Worm (Caenorhabditis elegans) whole organism, early embryonic: ENCODE measurements around the gene Y34F4.3.

ENCODE experiments used
- B0310.2 ChIP-seq: sonication (generic microtip); optimal IDR thresholded peaks from 2 replicates; lab custom pipeline; 2016; ENCODE audit warnings: mild to moderate bottlenecking, missing genetic modification characterization, missing compliant biosample characterization
- F13C5.2 ChIP-seq: sonication (generic microtip); optimal IDR thresholded peaks from 2 replicates; lab custom pipeline; 2017; ENCODE audit warnings: mild to moderate bottlenecking, missing genetic modification characterization, inconsistent platforms, missing compliant biosample characterization
- aly-1 ChIP-seq: sonication (generic microtip); optimal IDR thresholded peaks from 2 replicates; lab custom pipeline; 2016; ENCODE audit warnings: missing genetic modification characterization, missing compliant biosample characterization
- ama-1 ChIP-seq: fragments of 150-350 bp; optimal IDR thresholded peaks from 2 replicates; lab custom pipeline; 2014
- ceh-13 ChIP-seq: fragments of 200-800 bp; sonication (Bioruptor generic); optimal IDR thresholded peaks from 2 replicates; lab custom pipeline; 2018; ENCODE audit warnings: mild to moderate bottlenecking, missing genetic modification characterization, missing compliant biosample characterization
- ceh-36 ChIP-seq: sonication (generic microtip); optimal IDR thresholded peaks from 2 replicates; lab custom pipeline; 2016; ENCODE audit warnings: missing genetic modification characterization, inconsistent platforms, missing compliant biosample characterization
- ets-7 ChIP-seq: sonication (generic microtip); optimal IDR thresholded peaks from 2 replicates; lab custom pipeline; 2016; ENCODE audit warnings: missing genotype, missing genetic modification characterization, missing compliant biosample characterization
- flt-1 ChIP-seq: fragments of 200-800 bp; sonication (Bioruptor generic); IDR thresholded peaks from 2 replicates; pipeline ENCODE4 v1.3.6; 2022; ENCODE audit warnings: missing genetic modification characterization, missing compliant biosample characterization
- hmbx-1 ChIP-seq: sonication (generic microtip); optimal IDR thresholded peaks from 2 replicates; lab custom pipeline; 2016; ENCODE audit warnings: mild to moderate bottlenecking, missing genetic modification characterization, missing compliant biosample characterization
- hmg-4 ChIP-seq: fragments of 200-800 bp; sonication (Bioruptor generic); optimal IDR thresholded peaks from 2 replicates; lab custom pipeline; 2018; ENCODE audit warnings: mild to moderate bottlenecking, missing genetic modification characterization, missing compliant biosample characterization
- hnd-1 ChIP-seq: sonication (generic microtip); optimal IDR thresholded peaks from 2 replicates; lab custom pipeline; 2016; ENCODE audit warnings: missing genetic modification characterization, missing compliant biosample characterization
- pes-1 ChIP-seq: fragments of 200-800 bp; sonication (Bioruptor generic); IDR thresholded peaks from 2 replicates; pipeline ENCODE4 v1.3.6; 2022; ENCODE audit warnings: missing genetic modification reagents, missing genetic modification characterization, missing compliant biosample characterization
- scrt-1 ChIP-seq: fragments of 200-800 bp; sonication (Bioruptor generic); IDR thresholded peaks from 2 replicates; pipeline ENCODE4 v1.3.6; 2022; ENCODE audit warnings: missing genetic modification characterization, missing compliant biosample characterization
- sea-1 ChIP-seq: fragments of 200-800 bp; sonication (Bioruptor generic); conservative IDR thresholded peaks from 2 replicates; pipeline ENCODE4 v1.3.6; 2022; ENCODE audit warnings: missing genetic modification characterization, missing compliant biosample characterization
- tbx-11 ChIP-seq: fragments of 200-800 bp; sonication (Bioruptor generic); IDR thresholded peaks from 2 replicates; pipeline ENCODE4 v1.3.6; 2022; ENCODE audit warnings: missing genetic modification characterization, missing compliant biosample characterization
- tbx-37 ChIP-seq: fragments of 200-800 bp; sonication (Bioruptor generic); conservative IDR thresholded peaks from 2 replicates; pipeline ENCODE4 v1.3.6; 2022; ENCODE audit warnings: missing genetic modification reagents, missing genetic modification characterization, missing compliant biosample characterization
- tra-4 ChIP-seq: sonication (generic microtip); optimal IDR thresholded peaks from 2 replicates; lab custom pipeline; 2017; ENCODE audit warnings: missing genetic modification characterization, missing compliant biosample characterization

Gene Y34F4.3

ce11 chrIII:1026261-1026660, 10.3 kb upstream of the Y34F4.3 start, which contains the start of gene clc-25:
Gene clc-25 (minus strand): TSS chrIII:1026361.
- TF ChIP-seq hmg-4 (no peak), F13C5.2 (no peak), scrt-1 (GFP tag; lab: Robert Waterston, UW) (no peak), hmbx-1 (tag; lab: Kevin White, UChicago) (no peak), flt-1 (GFP tag; lab: Robert Waterston, UW) (no peak), tra-4 (no peak), tbx-37 (GFP tag; lab: Robert Waterston, UW) (no peak), B0310.2 (no peak), hnd-1 (tag; lab: Kevin White, UChicago) (no peak), pes-1 (no peak), ceh-13 (no peak), tbx-11 (GFP tag; lab: Robert Waterston, UW) (no peak), ets-7 (tag; lab: Kevin White, UChicago) (no peak)

DNA sequence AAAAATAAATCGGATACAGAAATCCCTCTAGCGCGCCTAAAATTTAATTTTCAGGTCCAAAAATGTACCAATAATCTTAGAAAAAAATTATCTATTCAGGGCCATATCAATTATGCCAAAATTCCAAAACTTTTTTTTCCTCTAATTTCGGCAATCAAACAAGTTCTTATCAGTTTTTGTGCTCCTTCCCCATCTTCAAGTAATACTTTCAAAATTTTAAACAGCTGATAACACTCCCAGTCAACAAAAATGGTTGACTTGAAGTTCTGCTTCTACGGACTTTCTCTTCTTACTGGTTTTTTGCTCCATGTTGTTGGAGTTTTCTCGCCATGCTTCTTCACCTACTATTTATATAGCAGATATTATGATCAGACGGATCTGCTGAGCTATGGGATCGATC, 4.8 kb upstream of the Y34F4.3 start, which contains the start of gene clc-23:
Gene clc-23, plus strand, starts transcription at position 223 of the 400 bp plus-strand sequence.
- TF ChIP-seq ceh-36 (tag; lab: Kevin White, UChicago) (no peak), tbx-37 (GFP tag; lab: Robert Waterston, UW) (no peak), tra-4 (no peak), F13C5.2 (no peak), B0310.2 (no peak), sea-1 (GFP tag; lab: Robert Waterston, UW) (no peak), hmg-4 (no peak), pes-1 (no peak), scrt-1 (GFP tag; lab: Robert Waterston, UW) (no peak), ceh-13 (no peak), ama-1 (lab: Kevin White, UChicago) (no peak), aly-1 (no peak)

DNA sequence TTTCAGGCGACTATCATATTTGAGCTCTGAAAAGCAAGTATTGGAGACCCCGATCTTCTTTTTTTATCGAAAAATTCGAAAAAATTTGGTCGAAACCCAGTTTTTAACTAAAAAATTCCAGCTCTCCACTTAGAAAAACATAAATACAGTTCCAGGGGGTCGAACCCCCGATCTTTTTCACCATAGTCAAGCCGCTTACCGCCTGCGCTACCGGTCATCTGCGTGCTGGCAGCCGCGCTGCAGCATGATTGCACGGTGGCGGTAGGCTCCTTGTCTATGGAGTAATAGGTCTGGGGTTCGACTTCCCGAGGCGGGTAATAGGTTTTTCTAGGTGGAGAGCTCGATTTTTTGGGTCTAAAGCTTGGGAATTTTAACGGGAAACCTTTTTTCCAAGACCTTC, 6.2 kb downstream of the Y34F4.3 start, which contains the start of gene clc-24:
Gene clc-24, plus strand, starts transcription at position 263 of the 400 bp plus-strand sequence.
- TF ChIP-seq ceh-36 (tag; lab: Kevin White, UChicago) (no peak), flt-1 (GFP tag; lab: Robert Waterston, UW) (no peak)

- no peak for TF ChIP-seq ets-7 (tag; lab: Kevin White, UChicago)
- no peak for TF ChIP-seq aly-1
- no peak for TF ChIP-seq ceh-13
- TF ChIP-seq sea-1 (GFP tag; lab: Robert Waterston, UW), result no peak
- no peak for TF ChIP-seq tbx-11 (GFP tag; lab: Robert Waterston, UW)
- no peak for TF ChIP-seq tbx-37 (GFP tag; lab: Robert Waterston, UW)
- no peak for TF ChIP-seq hmbx-1 (tag; lab: Kevin White, UChicago)
- TF ChIP-seq scrt-1 (GFP tag; lab: Robert Waterston, UW), result no peak
Observed at ce11 chrIII:1008091-1008490, 7.9 kb downstream of the Y34F4.3 start, which contains the start of gene clc-27. Gene clc-27 (plus strand): TSS chrIII:1008391.

ce11 chrIII:1007143-1007905, 8.7 kb downstream of the Y34F4.3 start:
- TF ChIP-seq tbx-11 (GFP tag; lab: Robert Waterston, UW) (no peak), hmbx-1 (tag; lab: Kevin White, UChicago) (no peak), B0310.2 (no peak), ama-1 (lab: Kevin White, UChicago) (no peak), F13C5.2 (no peak), hnd-1 (tag; lab: Kevin White, UChicago) (no peak), tra-4 (no peak)

ce11 chrIII:1004464-1004863, 11.5 kb downstream of the Y34F4.3 start:
- no peak for TF ChIP-seq scrt-1 (GFP tag; lab: Robert Waterston, UW)
- TF ChIP-seq B0310.2, result no peak
- no peak for TF ChIP-seq hmg-4
- TF ChIP-seq ets-7 (tag; lab: Kevin White, UChicago), result no peak
- TF ChIP-seq ceh-13, result no peak
- no peak for TF ChIP-seq F13C5.2
- TF ChIP-seq hnd-1 (tag; lab: Kevin White, UChicago), result no peak
- no peak for TF ChIP-seq ceh-36 (tag; lab: Kevin White, UChicago)
- TF ChIP-seq tra-4, result no peak
- TF ChIP-seq pes-1, result no peak
- no peak for TF ChIP-seq ama-1 (lab: Kevin White, UChicago)
- TF ChIP-seq aly-1, result no peak

ce11 chrIII:1002510-1002909, 13.5 kb downstream of the Y34F4.3 start, which contains the start of gene clec-150:
Gene clec-150 (plus strand): TSS chrIII:1002707.
- TF ChIP-seq hmbx-1 (tag; lab: Kevin White, UChicago) (no peak), ets-7 (tag; lab: Kevin White, UChicago) (no peak), ceh-13 (no peak), ama-1 (lab: Kevin White, UChicago) (no peak), hmg-4 (no peak), aly-1 (no peak), sea-1 (GFP tag; lab: Robert Waterston, UW) (no peak), F13C5.2 (no peak), ceh-36 (tag; lab: Kevin White, UChicago) (no peak), tra-4 (no peak)

DNA sequence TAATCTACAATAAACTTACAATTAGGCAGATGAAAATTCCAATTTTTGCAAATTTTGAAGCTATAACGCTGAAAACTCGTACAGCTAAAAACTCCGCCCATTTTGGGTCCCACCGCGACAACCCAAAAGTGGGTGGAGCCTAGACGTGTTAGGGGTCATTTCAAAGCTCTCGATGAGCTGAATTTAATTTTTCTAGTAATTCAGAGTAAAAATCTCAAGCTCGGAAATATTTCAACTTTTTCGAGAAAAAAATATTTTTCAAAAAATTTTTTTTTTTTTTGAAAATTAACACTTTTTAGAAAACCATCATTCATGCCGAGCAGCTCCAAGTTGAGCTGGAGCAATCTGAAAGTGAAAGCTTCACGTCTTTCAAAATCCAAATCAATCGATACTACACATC, 14.7 kb downstream of the Y34F4.3 start, which contains the start of gene R06B10.7:
Gene R06B10.7, minus strand, starts transcription at position 101 of the 400 bp plus-strand sequence.
- TF ChIP-seq scrt-1 (GFP tag; lab: Robert Waterston, UW) (no peak), sea-1 (GFP tag; lab: Robert Waterston, UW) (no peak), B0310.2 (no peak), hmbx-1 (tag; lab: Kevin White, UChicago) (no peak)
